Worm (Caenorhabditis elegans) whole organism, L2 larva: ENCODE data around the gene frpr-6.
A peak's percentile ranks its signal among the peaks of the same experiment; 100 is the strongest.

Experiments used
- C34F6.9 ChIP-seq: fragments of 150-350 bp; optimal IDR thresholded peaks from 2 replicates; lab custom pipeline; 2014; ENCODE audit warnings: missing biosample characterization, missing genetic modification characterization
- R02D3.7 ChIP-seq: fragments of 150-350 bp; optimal IDR thresholded peaks from 2 replicates; lab custom pipeline; 2014; ENCODE audit warnings: missing biosample characterization, missing genetic modification characterization
- ZK546.5 ChIP-seq: sonication (generic microtip); optimal IDR thresholded peaks from 2 replicates; lab custom pipeline; 2017; ENCODE audit warnings: missing biosample characterization, missing genetic modification characterization
- alr-1 ChIP-seq: fragments of 150-350 bp; optimal IDR thresholded peaks from 2 replicates; lab custom pipeline; 2014; ENCODE audit warnings: missing biosample characterization, missing genetic modification characterization
- aly-2 ChIP-seq: fragments of 150-350 bp; optimal IDR thresholded peaks from 2 replicates; lab custom pipeline; 2014; ENCODE audit warnings: missing biosample characterization, missing genetic modification characterization
- ama-1 ChIP-seq: fragments of 150-350 bp; optimal IDR thresholded peaks from 2 replicates; lab custom pipeline; 2018; ENCODE audit warnings: inconsistent platforms
- blmp-1 ChIP-seq: sonication (generic microtip); optimal IDR thresholded peaks from 2 replicates; lab custom pipeline; 2017; ENCODE audit warnings: missing genetic modification characterization, mild to moderate bottlenecking, missing compliant biosample characterization, antibody characterized with exemption, moderate library complexity; ENCODE audit not compliant: insufficient read depth
- ceh-16 ChIP-seq: fragments of 150-350 bp; optimal IDR thresholded peaks from 2 replicates; lab custom pipeline; 2014; ENCODE audit warnings: missing biosample characterization, missing genetic modification characterization
- ceh-82 ChIP-seq: fragments of 150-350 bp; optimal IDR thresholded peaks from 2 replicates; lab custom pipeline; 2014; ENCODE audit warnings: missing biosample characterization, missing genetic modification characterization
- elt-1 ChIP-seq: fragments of 150-350 bp; optimal IDR thresholded peaks from 2 replicates; lab custom pipeline; 2014; ENCODE audit warnings: missing biosample characterization, missing genetic modification characterization
- fos-1 ChIP-seq: fragments of 150-350 bp; optimal IDR thresholded peaks from 2 replicates; lab custom pipeline; 2014; ENCODE audit warnings: missing biosample characterization, missing genetic modification characterization
- lin-11 ChIP-seq: fragments of 150-350 bp; sonication (generic microtip); optimal IDR thresholded peaks from 2 replicates; lab custom pipeline; 2014; ENCODE audit warnings: missing biosample characterization, missing genetic modification characterization, inconsistent platforms, mixed read lengths
- lin-39 ChIP-seq: fragments of 150-350 bp; optimal IDR thresholded peaks from 2 replicates; lab custom pipeline; 2014; ENCODE audit warnings: missing biosample characterization, missing genetic modification reagents, missing genetic modification characterization
- lsy-2 ChIP-seq, 2 experiments: fragments of 150-350 bp in 1 of 2; sonication (generic microtip) in 1 of 2; optimal IDR thresholded peaks; 2 replicates each; lab custom pipeline; 2014 to 2017; ENCODE audit warnings: missing biosample characterization in 2 of 2, missing genetic modification characterization in 2 of 2
- mab-5 ChIP-seq: fragments of 150-350 bp; optimal IDR thresholded peaks from 2 replicates; lab custom pipeline; 2014; ENCODE audit warnings: missing biosample characterization, missing genetic modification characterization
- mdl-1 ChIP-seq, 2 experiments: fragments of 150-350 bp in 1 of 2; sonication (generic microtip) in 1 of 2; optimal IDR thresholded peaks; 2 replicates each; lab custom pipeline; 2017; ENCODE audit warnings: missing biosample characterization in 2 of 2, missing genetic modification characterization in 2 of 2
- nhr-10 ChIP-seq: sonication (generic microtip); optimal IDR thresholded peaks from 2 replicates; lab custom pipeline; 2017; ENCODE audit warnings: missing biosample characterization, missing genetic modification characterization
- nhr-11 ChIP-seq: fragments of 150-350 bp; optimal IDR thresholded peaks from 2 replicates; lab custom pipeline; 2014; ENCODE audit warnings: missing biosample characterization, missing genetic modification characterization
- nhr-12 ChIP-seq: fragments of 150-350 bp; optimal IDR thresholded peaks from 2 replicates; lab custom pipeline; 2014; ENCODE audit warnings: missing biosample characterization, missing genetic modification characterization
- nhr-129 ChIP-seq: fragments of 150-350 bp; optimal IDR thresholded peaks from 2 replicates; lab custom pipeline; 2014; ENCODE audit warnings: missing biosample characterization, missing genetic modification characterization
- nhr-21 ChIP-seq: fragments of 150-350 bp; optimal IDR thresholded peaks from 2 replicates; lab custom pipeline; 2014; ENCODE audit warnings: missing biosample characterization, missing genetic modification characterization
- nhr-237 ChIP-seq: fragments of 150-350 bp; optimal IDR thresholded peaks from 2 replicates; lab custom pipeline; 2014; ENCODE audit warnings: missing biosample characterization, missing genetic modification characterization
- nhr-6 ChIP-seq: fragments of 150-350 bp; optimal IDR thresholded peaks from 2 replicates; lab custom pipeline; 2014; ENCODE audit warnings: missing biosample characterization, missing genetic modification characterization
- nhr-77 ChIP-seq: fragments of 150-350 bp; optimal IDR thresholded peaks from 2 replicates; lab custom pipeline; 2014; ENCODE audit warnings: missing biosample characterization, missing genetic modification characterization
- peb-1 ChIP-seq: fragments of 150-350 bp; optimal IDR thresholded peaks from 2 replicates; lab custom pipeline; 2014; ENCODE audit warnings: missing biosample characterization, missing genetic modification characterization
- sem-4 ChIP-seq: fragments of 150-350 bp; optimal IDR thresholded peaks from 2 replicates; lab custom pipeline; 2014; ENCODE audit warnings: missing biosample characterization, missing genetic modification reagents, missing genetic modification characterization
- skn-1 ChIP-seq: sonication (generic microtip); optimal IDR thresholded peaks from 2 replicates; lab custom pipeline; 2017; ENCODE audit warnings: missing biosample characterization, missing genetic modification characterization
- sma-3 ChIP-seq: sonication (generic microtip); optimal IDR thresholded peaks from 2 replicates; lab custom pipeline; 2016; ENCODE audit warnings: missing genetic modification reagents, missing genetic modification characterization, missing compliant biosample characterization
- sma-9 ChIP-seq, 2 experiments: fragments of 150-350 bp in 1 of 2; sonication (generic microtip) in 1 of 2; optimal IDR thresholded peaks; 2 replicates each; lab custom pipeline; 2014 to 2016; ENCODE audit warnings: missing genetic modification characterization in 2 of 2, mild to moderate bottlenecking in 1 of 2, missing biosample characterization in 1 of 2, missing compliant biosample characterization in 1 of 2, missing genetic modification reagents in 1 of 2, moderate library complexity in 1 of 2
- snpc-4 ChIP-seq: fragments of 150-350 bp; optimal IDR thresholded peaks from 2 replicates; lab custom pipeline; 2014; ENCODE audit warnings: missing biosample characterization, missing genetic modification characterization
- unc-39 ChIP-seq: fragments of 150-350 bp; optimal IDR thresholded peaks from 2 replicates; lab custom pipeline; 2014; ENCODE audit warnings: missing biosample characterization, missing genetic modification characterization
- unc-55 ChIP-seq: fragments of 150-350 bp; sonication (generic microtip); optimal IDR thresholded peaks from 3 replicates; lab custom pipeline; 2014; ENCODE audit warnings: missing biosample characterization, missing genetic modification reagents, missing genetic modification characterization
- ztf-1 ChIP-seq: fragments of 200-800 bp; sonication (Bioruptor generic); conservative IDR thresholded peaks from 2 replicates; pipeline ENCODE4 v1.3.6; 2022; ENCODE audit warnings: missing genetic modification characterization, missing compliant biosample characterization

Gene frpr-6

ce11 chrV:9123186-9123585 lies 22.2 kb upstream of the frpr-6 start, which contains the start of gene F21C10.11:
TSS of gene F21C10.11 (plus strand) at chrV:9123486.
- no peak for TF ChIP-seq alr-1 (tag; lab: Kevin White, UChicago)
- no peak for TF ChIP-seq nhr-6 (tag; lab: Kevin White, UChicago)
- no peak for TF ChIP-seq ceh-16 (tag; lab: Kevin White, UChicago)
- no peak for TF ChIP-seq nhr-237 (tag; lab: Kevin White, UChicago)
- TF ChIP-seq mdl-1 (tag; optimal IDR thresholded peaks at IDR 0.05; lab: Kevin White, UChicago) = no peak
- no peak for TF ChIP-seq aly-2 (tag; lab: Kevin White, UChicago)
- TF ChIP-seq sma-9 (GFP tag; optimal IDR thresholded peaks at IDR 0.05; lab: Kevin White, UChicago) = no peak
- TF ChIP-seq sma-9 (tag; optimal IDR thresholded peaks at IDR 0.05; lab: Kevin White, UChicago) = no peak
- no peak for TF ChIP-seq C34F6.9 (tag; lab: Kevin White, UChicago)
- TF ChIP-seq nhr-77 (tag; lab: Kevin White, UChicago) = no peak
- TF ChIP-seq nhr-21 (tag; lab: Kevin White, UChicago) = no peak
- no peak for TF ChIP-seq nhr-11 (tag; lab: Kevin White, UChicago)
- no peak for TF ChIP-seq R02D3.7 (tag; lab: Kevin White, UChicago)

- TF ChIP-seq lin-39 (tag; lab: Kevin White, UChicago) (no peak), R02D3.7 (tag; lab: Kevin White, UChicago) (no peak), ZK546.5 (no peak), nhr-11 (tag; lab: Kevin White, UChicago) (no peak), nhr-10 (no peak), nhr-12 (no peak), sem-4 (tag; lab: Kevin White, UChicago) (no peak), nhr-21 (tag; lab: Kevin White, UChicago) (no peak), sma-9 (GFP tag; optimal IDR thresholded peaks at IDR 0.05; lab: Kevin White, UChicago) (no peak), sma-9 (tag; optimal IDR thresholded peaks at IDR 0.05; lab: Kevin White, UChicago) (no peak), unc-55 (GFP tag; lab: Kevin White, UChicago) (no peak), nhr-6 (tag; lab: Kevin White, UChicago) (no peak), unc-39 (tag; lab: Kevin White, UChicago) (no peak)
Measured at ce11 chrV:9122004-9122403, 21.0 kb upstream of the frpr-6 start, which contains the start of gene F21C10.13. TSS of gene F21C10.13 (plus strand) at chrV:9122304.

ce11 chrV:9112467-9112866 lies 11.5 kb upstream of the frpr-6 start, which contains the start of gene F21C10.7:
TSS of gene F21C10.7 (plus strand) at chrV:9112767.
- TF ChIP-seq skn-1 (tag; lab: Kevin White, UChicago) (no peak), mab-5 (tag; lab: Kevin White, UChicago) (no peak), ztf-1 (GFP tag; lab: Robert Waterston, UW) (no peak), ama-1 (lab: Kevin White, UChicago) (no peak), nhr-77 (tag; lab: Kevin White, UChicago) (no peak), sem-4 (tag; lab: Kevin White, UChicago) (no peak), snpc-4 (tag; lab: Kevin White, UChicago) (no peak), lsy-2 (tag; optimal IDR thresholded peaks at IDR 0.05; lab: Kevin White, UChicago) (no peak), lin-11 (no peak), ceh-82 (tag; lab: Kevin White, UChicago) (no peak), nhr-21 (tag; lab: Kevin White, UChicago) (no peak), sma-9 (GFP tag; optimal IDR thresholded peaks at IDR 0.05; lab: Kevin White, UChicago) (no peak), sma-9 (tag; optimal IDR thresholded peaks at IDR 0.05; lab: Kevin White, UChicago) (no peak), alr-1 (tag; lab: Kevin White, UChicago) (no peak), nhr-11 (tag; lab: Kevin White, UChicago) (no peak), nhr-12 (no peak), unc-55 (GFP tag; lab: Kevin White, UChicago) (no peak), unc-39 (tag; lab: Kevin White, UChicago) (no peak), nhr-6 (tag; lab: Kevin White, UChicago) (no peak), elt-1 (tag; lab: Kevin White, UChicago) (no peak)
- TF ChIP-seq, all 48 proteins: peak for 0

ce11 chrV:9111957-9112356 lies 11.0 kb upstream of the frpr-6 start:
- TF ChIP-seq nhr-237 (tag; lab: Kevin White, UChicago) (no peak), nhr-129 (peak; percentile 46), sma-9 (GFP tag; optimal IDR thresholded peaks at IDR 0.05; lab: Kevin White, UChicago) (peak; percentile 25), sma-9 (tag; optimal IDR thresholded peaks at IDR 0.05; lab: Kevin White, UChicago) (no peak), snpc-4 (tag; lab: Kevin White, UChicago) (no peak), blmp-1 (tag; lab: Kevin White, UChicago) (no peak), fos-1 (no peak), peb-1 (tag; lab: Kevin White, UChicago) (no peak), nhr-77 (tag; lab: Kevin White, UChicago) (no peak), ama-1 (lab: Kevin White, UChicago) (no peak), sma-3 (GFP tag; lab: Kevin White, UChicago) (no peak), lin-11 (no peak)
